Fruit fly (Drosophila melanogaster): ENCODE measurements around the gene RpS21.

The RpS21 gene

dm6 chr2L:2905051-2905446 is 49.2 kb downstream of the RpS21 start:
- no peak for TF ChIP-seq zfh2 (GFP tag; optimal IDR thresholded peaks at IDR 0.05)
- peak; percentile 40 for TF ChIP-seq fd96Cb (tag; optimal IDR thresholded peaks at IDR 0.05)
- TF ChIP-seq E2f2 (GFP tag; IDR thresholded peaks at IDR 0.05) = peak; percentile 38; the same call in 1 of the 2 replicates
- TF ChIP-seq CG4404 (GFP tag; IDR thresholded peaks at IDR 0.05) = no peak
- TF ChIP-seq wor (GFP tag; IDR thresholded peaks at IDR 0.05) = peak; percentile 45
- no peak for TF ChIP-seq tna (GFP tag; IDR thresholded peaks at IDR 0.05; ENCODE audit: partially characterized antibody)
- peak in 1 of 2 experiments; percentile 18 for TF ChIP-seq Eip74EF (GFP tag; optimal IDR thresholded peaks at IDR 0.05)
- TF ChIP-seq Hmx (GFP tag; optimal IDR thresholded peaks at IDR 0.05) = no peak
- no peak for TF ChIP-seq maf-S (GFP tag; optimal IDR thresholded peaks at IDR 0.05)
- TF ChIP-seq z (GFP tag; IDR thresholded peaks at IDR 0.05) = 0 out of 3 replicates have a peak, but pooled peaks have one; percentile 9
- no peak for TF ChIP-seq al (GFP tag; IDR thresholded peaks at IDR 0.05)
- peak; percentile 49 for TF ChIP-seq HLH3B (GFP tag; IDR thresholded peaks at IDR 0.05)
- TF ChIP-seq BEAF-32 (GFP tag; optimal IDR thresholded peaks at IDR 0.05) = no peak
- TF ChIP-seq tap (tag; optimal IDR thresholded peaks at IDR 0.05) = peak; percentile 25
- TF ChIP-seq org-1 (GFP tag; optimal IDR thresholded peaks at IDR 0.05) = no peak
- TF ChIP-seq Hand (GFP tag; optimal IDR thresholded peaks at IDR 0.05) = no peak
- no peak for TF ChIP-seq fu2 (GFP tag; optimal IDR thresholded peaks at IDR 0.05)
- TF ChIP-seq CG8290 (GFP tag; optimal IDR thresholded peaks at IDR 0.05) = no peak
- no peak for TF ChIP-seq CG8290 (tag; optimal IDR thresholded peaks at IDR 0.05)
- TF ChIP-seq TFAM (GFP tag; optimal IDR thresholded peaks at IDR 0.05) = no peak
- TF ChIP-seq dimm (GFP tag; IDR thresholded peaks at IDR 0.05) = peak; percentile 24; the same call in 1 of the 2 replicates
- no peak for TF ChIP-seq slou (GFP tag; optimal IDR thresholded peaks at IDR 0.05)
- TF ChIP-seq knrl (GFP tag; IDR thresholded peaks at IDR 0.05; ENCODE audit: partially characterized antibody) = no peak
- TF ChIP-seq trem (tag; optimal IDR thresholded peaks at IDR 0.05) = no peak
- no peak for TF ChIP-seq Adf1 (GFP tag; IDR thresholded peaks at IDR 0.05)
- TF ChIP-seq lov (optimal IDR thresholded peaks at IDR 0.05) = no peak
- TF ChIP-seq lov (GFP tag; IDR thresholded peaks at IDR 0.05) = no peak
- no peak for TF ChIP-seq jigr1 (GFP tag; IDR thresholded peaks at IDR 0.05)
- no peak for TF ChIP-seq dati (GFP tag; IDR thresholded peaks at IDR 0.05)
- TF ChIP-seq CG9817 (tag; optimal IDR thresholded peaks at IDR 0.05) = no peak
- TF ChIP-seq Lhr (GFP tag; optimal IDR thresholded peaks at IDR 0.05) = no peak
- no peak for TF ChIP-seq CG11696 (GFP tag; IDR thresholded peaks at IDR 0.05)
- TF ChIP-seq sd (tag; optimal IDR thresholded peaks at IDR 0.05) = peak; percentile 6
- 0 out of 2 replicates have a peak, but pooled peaks have one; percentile 14 for TF ChIP-seq CG14014 (GFP tag; IDR thresholded peaks at IDR 0.05)
- peak; percentile 3 for TF ChIP-seq Fer1 (GFP tag; optimal IDR thresholded peaks at IDR 0.05)
- no peak for TF ChIP-seq CG10431 (GFP tag; optimal IDR thresholded peaks at IDR 0.05)
- no peak for TF ChIP-seq Gug (GFP tag; IDR thresholded peaks at IDR 0.05)
- TF ChIP-seq Med (GFP tag) = peak; percentile 2
- TF ChIP-seq sqz (GFP tag; optimal IDR thresholded peaks at IDR 0.05) = no peak
- peak; percentile 39 for TF ChIP-seq CG10209 (GFP tag; optimal IDR thresholded peaks at IDR 0.05)
- TF ChIP-seq unpg (GFP tag; optimal IDR thresholded peaks at IDR 0.05) = peak; percentile 48
- no peak for TF ChIP-seq cwo (GFP tag; optimal IDR thresholded peaks at IDR 0.05)
- TF ChIP-seq CG1647 (GFP tag; optimal IDR thresholded peaks at IDR 0.05) = no peak
- no peak for TF ChIP-seq CG16863 (GFP tag; optimal IDR thresholded peaks at IDR 0.05)
- no peak; the same call in 1 of the 2 replicates for TF ChIP-seq CG14667 (GFP tag; IDR thresholded peaks at IDR 0.05)
- TF ChIP-seq CG10321 (GFP tag; IDR thresholded peaks at IDR 0.05) = no peak
- TF ChIP-seq CG17802 (tag; optimal IDR thresholded peaks at IDR 0.05) = no peak
- TF ChIP-seq CG17186 (GFP tag; optimal IDR thresholded peaks at IDR 0.05) = no peak
- TF ChIP-seq Fer2 (tag; optimal IDR thresholded peaks at IDR 0.05) = no peak
- no peak for TF ChIP-seq en (GFP tag; optimal IDR thresholded peaks at IDR 0.05)
- no peak for TF ChIP-seq CG8089 (GFP tag; optimal IDR thresholded peaks at IDR 0.05)
- no peak for TF ChIP-seq CG17912 (GFP tag; optimal IDR thresholded peaks at IDR 0.05)

Measured in whole organism, embryonic.